Fruit fly (Drosophila melanogaster): Measurements from ENCODE around the gene Lsp1beta.

Gene Lsp1beta

DNA sequence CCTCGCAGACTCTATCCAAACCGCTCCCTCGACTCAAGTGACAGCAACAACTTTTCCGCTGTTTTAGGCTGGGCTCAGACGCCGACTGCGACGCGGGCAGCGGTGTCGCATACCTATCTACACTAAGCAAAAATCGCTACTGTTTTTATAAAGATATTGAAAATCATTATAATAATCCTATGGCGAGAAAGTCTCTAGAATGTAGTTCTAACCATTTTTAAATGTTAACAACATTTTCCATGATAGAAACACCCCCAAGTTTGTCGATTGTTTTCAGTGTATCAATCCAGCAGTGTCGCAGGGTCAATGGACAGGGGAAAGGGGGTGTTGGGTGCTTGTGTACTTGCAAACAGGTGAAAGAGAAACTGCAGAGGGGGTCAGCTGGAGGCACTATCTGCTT lies 32.4 kb upstream of the Lsp1beta start (continued):
- peak; percentile 89 for TF ChIP-seq ro (GFP tag; IDR thresholded peaks at IDR 0.05)
- peak; percentile 89 for TF ChIP-seq disco-r (GFP tag; optimal IDR thresholded peaks at IDR 0.05)
- TF ChIP-seq CG18011 (GFP tag; optimal IDR thresholded peaks at IDR 0.05): peak; percentile 71
- TF ChIP-seq Vsx1 (GFP tag; optimal IDR thresholded peaks at IDR 0.05): peak; percentile 88
- peak; percentile 96 for TF ChIP-seq az2 (GFP tag; optimal IDR thresholded peaks at IDR 0.05)
- peak; percentile 98 for TF ChIP-seq corto (GFP tag; optimal IDR thresholded peaks at IDR 0.05)
- peak; percentile 95 for TF ChIP-seq gcm2 (GFP tag; optimal IDR thresholded peaks at IDR 0.05)
- peak; percentile 91 for TF ChIP-seq CG17612 (GFP tag; IDR thresholded peaks at IDR 0.05)
- peak; percentile 96 for TF ChIP-seq nmo (GFP tag; optimal IDR thresholded peaks at IDR 0.05)
- TF ChIP-seq Blimp-1 (GFP tag; optimal IDR thresholded peaks at IDR 0.05): peak; percentile 95
- peak; percentile 91 for TF ChIP-seq CG10462 (GFP tag; optimal IDR thresholded peaks at IDR 0.05)
- peak; percentile 93 for TF ChIP-seq NfI (GFP tag; optimal IDR thresholded peaks at IDR 0.05)
- TF ChIP-seq CG7963 (GFP tag; IDR thresholded peaks at IDR 0.05; ENCODE audit: partially characterized antibody): no peak
- peak; percentile 96 for TF ChIP-seq pnt (GFP tag; optimal IDR thresholded peaks at IDR 0.05)
- TF ChIP-seq gsb (GFP tag; IDR thresholded peaks at IDR 0.05): peak; percentile 95
- TF ChIP-seq croc (GFP tag; conservative IDR thresholded peaks at IDR 0.05): peak; percentile 88
- peak; percentile 98 for TF ChIP-seq ci (GFP tag; IDR thresholded peaks at IDR 0.05)
- peak; percentile 93 for TF ChIP-seq CG9609 (GFP tag; optimal IDR thresholded peaks at IDR 0.05)
- peak; percentile 16 for TF ChIP-seq cg (GFP tag; optimal IDR thresholded peaks at IDR 0.05)
- peak; percentile 92 for TF ChIP-seq Spps (tag; optimal IDR thresholded peaks at IDR 0.05)
- TF ChIP-seq CG18262 (tag; optimal IDR thresholded peaks at IDR 0.05): peak; percentile 95
- peak in 1 of 2 experiments; percentile 85 for TF ChIP-seq eve (GFP tag; optimal IDR thresholded peaks at IDR 0.05)
- peak; percentile 95 for TF ChIP-seq CG4854 (GFP tag; optimal IDR thresholded peaks at IDR 0.05)
- peak; percentile 89 for TF ChIP-seq CG17186 (GFP tag; optimal IDR thresholded peaks at IDR 0.05)
- peak; percentile 84 for TF ChIP-seq Taf1 (GFP tag; IDR thresholded peaks at IDR 0.05)
- TF ChIP-seq CG2116 (GFP tag; optimal IDR thresholded peaks at IDR 0.05): peak; percentile 74
- TF ChIP-seq dimm (GFP tag; IDR thresholded peaks at IDR 0.05): peak; percentile 87
- TF ChIP-seq CG11695 (GFP tag; IDR thresholded peaks at IDR 0.05): peak; percentile 94
- peak; percentile 94 for TF ChIP-seq Six4 (GFP tag; optimal IDR thresholded peaks at IDR 0.05)
- TF ChIP-seq Chrac-16 (GFP tag; optimal IDR thresholded peaks at IDR 0.05): peak; percentile 96
- TF ChIP-seq Aef1 (GFP tag; IDR thresholded peaks at IDR 0.05): peak; percentile 95
- TF ChIP-seq zen (tag; optimal IDR thresholded peaks at IDR 0.05): peak; percentile 97
- peak; percentile 89 for TF ChIP-seq CG6175 (GFP tag; IDR thresholded peaks at IDR 0.05)
- peak; percentile 92 for TF ChIP-seq eyg (GFP tag; optimal IDR thresholded peaks at IDR 0.05)
- peak; percentile 93 for TF ChIP-seq Antp (GFP tag; optimal IDR thresholded peaks at IDR 0.05)
- peak; percentile 92 for TF ChIP-seq CG17912 (GFP tag; optimal IDR thresholded peaks at IDR 0.05)
- peak; percentile 95 for TF ChIP-seq repo (GFP tag; optimal IDR thresholded peaks at IDR 0.05)
- peak; percentile 96 for TF ChIP-seq Fer3 (tag; optimal IDR thresholded peaks at IDR 0.05)
- TF ChIP-seq Opbp (GFP tag; IDR thresholded peaks at IDR 0.05; ENCODE audit: partially characterized antibody): no peak
- peak; percentile 97 for TF ChIP-seq CG8924 (tag; optimal IDR thresholded peaks at IDR 0.05)
- peak; percentile 97 for TF ChIP-seq HLH54F (GFP tag; optimal IDR thresholded peaks at IDR 0.05)
- TF ChIP-seq Med (GFP tag): peak; percentile 100
- TF ChIP-seq HmgD (GFP tag; optimal IDR thresholded peaks at IDR 0.05): peak; percentile 66
- peak; percentile 95 for TF ChIP-seq caup (GFP tag; optimal IDR thresholded peaks at IDR 0.05; ENCODE audit: severe bottlenecking)
- peak; percentile 95 for TF ChIP-seq CG3847 (GFP tag; IDR thresholded peaks at IDR 0.05)
- peak; percentile 97 for TF ChIP-seq chm (GFP tag; IDR thresholded peaks at IDR 0.05)
- peak; percentile 89 for TF ChIP-seq jigr1 (GFP tag; IDR thresholded peaks at IDR 0.05)
- peak; percentile 74 for TF ChIP-seq kni (GFP tag; optimal IDR thresholded peaks at IDR 0.05)
- peak; percentile 94 for TF ChIP-seq Dad (GFP tag; optimal IDR thresholded peaks at IDR 0.05)
- TF ChIP-seq nau (GFP tag; optimal IDR thresholded peaks at IDR 0.05): peak; percentile 92
- peak; percentile 91 for TF ChIP-seq CG15479 (GFP tag; optimal IDR thresholded peaks at IDR 0.05)

Data from whole organism, embryonic.